Fruit fly (Drosophila melanogaster) whole organism, embryonic: ENCODE data around the gene CG15515.
A peak's percentile ranks its signal among the peaks of the same experiment; 100 is the strongest.

ENCODE experiments used
- ATbp ChIP-seq: fragments of 200-800 bp; sonication (Bioruptor generic); optimal IDR thresholded peaks from 2 replicates; lab custom pipeline; 2017; ENCODE audit warnings: missing biosample characterization, mild to moderate bottlenecking, missing genetic modification characterization, missing genetic modification reagents
- Antp ChIP-seq: fragments of 200-800 bp; sonication (Bioruptor generic); optimal IDR thresholded peaks from 3 replicates; lab custom pipeline; 2016; ENCODE audit warnings: missing biosample characterization, missing genetic modification characterization
- Asciz ChIP-seq: fragments of 200-800 bp; sonication (Bioruptor generic); optimal IDR thresholded peaks from 2 replicates; lab custom pipeline; 2017; ENCODE audit warnings: missing biosample characterization, mild to moderate bottlenecking, missing genetic modification characterization, missing genetic modification reagents
- BEAF-32 ChIP-seq: fragments of 200-800 bp; sonication (Bioruptor generic); optimal IDR thresholded peaks from 3 replicates; lab custom pipeline; 2017; ENCODE audit warnings: missing biosample characterization, missing genetic modification characterization, mild to moderate bottlenecking, moderate library complexity, missing genetic modification reagents
- CG10147 ChIP-seq: fragments of 200-800 bp; sonication (Bioruptor generic); optimal IDR thresholded peaks from 2 replicates; lab custom pipeline; 2019; ENCODE audit warnings: missing biosample characterization, mild to moderate bottlenecking, missing genetic modification characterization, moderate library complexity
- CG10979 ChIP-seq: fragments of 200-800 bp; sonication (Bioruptor generic); optimal IDR thresholded peaks from 2 replicates; lab custom pipeline; 2018; ENCODE audit warnings: missing biosample characterization, mild to moderate bottlenecking, missing genetic modification characterization, moderate library complexity
- CG11085 ChIP-seq: fragments of 200-800 bp; sonication (Bioruptor generic); IDR thresholded peaks from 2 replicates; pipeline ENCODE4 v1.3.6; 2022; ENCODE audit warnings: missing biosample characterization, missing genetic modification characterization
- CG12071 ChIP-seq: fragments of 200-800 bp; sonication (Bioruptor generic); optimal IDR thresholded peaks from 3 replicates; lab custom pipeline; 2018; ENCODE audit warnings: missing biosample characterization, mild to moderate bottlenecking, missing genetic modification characterization
- CG12659 ChIP-seq: fragments of 200-800 bp; sonication (Bioruptor generic); optimal IDR thresholded peaks from 3 replicates; lab custom pipeline; 2017; ENCODE audit warnings: mild to moderate bottlenecking, missing biosample characterization, missing genetic modification reagents, missing genetic modification characterization
- CG12942 ChIP-seq: fragments of 200-800 bp; sonication (Bioruptor generic); optimal IDR thresholded peaks from 3 replicates; lab custom pipeline; 2016; ENCODE audit warnings: missing biosample characterization, missing genetic modification characterization
- CG16815 ChIP-seq: fragments of 200-800 bp; sonication (Bioruptor generic); optimal IDR thresholded peaks from 3 replicates; lab custom pipeline; 2017; ENCODE audit warnings: missing biosample characterization, mild to moderate bottlenecking, missing genetic modification characterization
- CG17186 ChIP-seq: fragments of 200-800 bp; sonication (Bioruptor generic); optimal IDR thresholded peaks from 3 replicates; lab custom pipeline; 2017; ENCODE audit warnings: missing biosample characterization, missing genetic modification reagents, missing genetic modification characterization
- CG17829 ChIP-seq: fragments of 200-800 bp; optimal IDR thresholded peaks from 2 replicates; lab custom pipeline; 2019; ENCODE audit warnings: missing biosample characterization, mild to moderate bottlenecking, missing genetic modification characterization, moderate library complexity
- CG3163 ChIP-seq: fragments of 200-800 bp; sonication (Bioruptor generic); optimal IDR thresholded peaks from 3 replicates; lab custom pipeline; 2016; ENCODE audit warnings: missing biosample characterization, missing genetic modification characterization
- CG33557 ChIP-seq: fragments of 200-800 bp; sonication (Bioruptor generic); optimal IDR thresholded peaks from 2 replicates; lab custom pipeline; 2019; ENCODE audit warnings: missing biosample characterization, mild to moderate bottlenecking, missing genetic modification characterization, moderate library complexity
- CG34224 ChIP-seq: fragments of 200-800 bp; sonication (Bioruptor generic); IDR thresholded peaks from 3 replicates; pipeline ENCODE4 v1.3.6; 2022; ENCODE audit warnings: missing biosample characterization, missing genetic modification characterization; ENCODE audit not compliant: partially characterized antibody
- CG42726 ChIP-seq: fragments of 200-800 bp; sonication (Bioruptor generic); IDR thresholded peaks from 2 replicates; pipeline ENCODE4 v1.3.6; 2022; ENCODE audit warnings: missing biosample characterization, missing genetic modification characterization; ENCODE audit not compliant: partially characterized antibody
- CG4404 ChIP-seq: fragments of 200-800 bp; sonication (Bioruptor generic); IDR thresholded peaks from 2 replicates; pipeline ENCODE4 v1.3.6; 2022; ENCODE audit warnings: missing biosample characterization, missing genetic modification characterization
- CG6689 ChIP-seq: fragments of 200-800 bp; sonication (Bioruptor generic); IDR thresholded peaks from 2 replicates; pipeline ENCODE4 v1.3.6; 2022; ENCODE audit warnings: missing biosample characterization, missing genetic modification characterization
- CG7963 ChIP-seq: fragments of 200-800 bp; sonication (Bioruptor generic); IDR thresholded peaks from 3 replicates; pipeline ENCODE4 v1.3.6; 2022; ENCODE audit warnings: missing biosample characterization, missing genetic modification characterization; ENCODE audit not compliant: partially characterized antibody
- CG8089 ChIP-seq: fragments of 200-800 bp; sonication (Bioruptor generic); optimal IDR thresholded peaks from 3 replicates; lab custom pipeline; 2016; ENCODE audit warnings: missing biosample characterization, missing genetic modification characterization
- CTCF ChIP-seq: fragments of 200-800 bp; sonication (Bioruptor generic); optimal IDR thresholded peaks from 2 replicates; lab custom pipeline; 2017; ENCODE audit warnings: missing biosample characterization, mild to moderate bottlenecking, missing genetic modification characterization, moderate library complexity
- Dp ChIP-seq: fragments of 200-800 bp; sonication (Bioruptor generic); optimal IDR thresholded peaks from 2 replicates; lab custom pipeline; 2018; ENCODE audit warnings: missing biosample characterization, mild to moderate bottlenecking, missing genetic modification characterization, moderate library complexity
- E2f2 ChIP-seq: fragments of 200-800 bp; sonication (Bioruptor generic); IDR thresholded peaks from 2 replicates; pipeline ENCODE4 v1.3.6; 2022; ENCODE audit warnings: missing biosample characterization, missing genetic modification characterization
- Med ChIP-seq: fragments of 200-800 bp; sonication (Bioruptor generic); peaks from one replicate; lab custom pipeline; 2016; ENCODE audit warnings: missing biosample characterization, missing genetic modification characterization, mild to moderate bottlenecking, inconsistent platforms, moderate library complexity
- Myb ChIP-seq: fragments of 200-800 bp; sonication (Bioruptor generic); optimal IDR thresholded peaks from 2 replicates; lab custom pipeline; 2016; ENCODE audit warnings: missing biosample characterization, missing genetic modification characterization
- NC2α ChIP-seq: fragments of 200-800 bp; sonication (Bioruptor generic); optimal IDR thresholded peaks from 2 replicates; lab custom pipeline; 2016; ENCODE audit warnings: missing biosample characterization, missing genetic modification characterization
- Nf-YC ChIP-seq: fragments of 200-800 bp; optimal IDR thresholded peaks from 3 replicates; lab custom pipeline; 2019; ENCODE audit warnings: missing biosample characterization, mild to moderate bottlenecking, missing genetic modification characterization, moderate library complexity
- Rfx ChIP-seq: fragments of 200-800 bp; sonication (Bioruptor generic); IDR thresholded peaks from 2 replicates; pipeline ENCODE4 v1.3.6; 2022; ENCODE audit warnings: missing biosample characterization, missing genetic modification characterization
- Sin3A ChIP-seq: fragments of >200 bp; optimal IDR thresholded peaks from 2 replicates; lab custom pipeline; 2018
- Xrp1 ChIP-seq: fragments of 200-800 bp; sonication (Bioruptor generic); IDR thresholded peaks from 2 replicates; pipeline ENCODE4 v1.3.6; 2022; ENCODE audit warnings: missing biosample characterization, missing genetic modification characterization
- ab ChIP-seq: fragments of 200-800 bp; sonication (Bioruptor generic); optimal IDR thresholded peaks from 2 replicates; lab custom pipeline; 2016; ENCODE audit warnings: missing biosample characterization, missing genetic modification characterization
- bigmax ChIP-seq: fragments of 200-800 bp; sonication (Bioruptor generic); optimal IDR thresholded peaks from 2 replicates; lab custom pipeline; 2018; ENCODE audit warnings: missing biosample characterization, mild to moderate bottlenecking, missing genetic modification characterization
- chm ChIP-seq: fragments of 200-800 bp; sonication (Bioruptor generic); IDR thresholded peaks from 2 replicates; pipeline ENCODE4 v1.3.6; 2022; ENCODE audit warnings: missing biosample characterization, missing genetic modification characterization
- dysf ChIP-seq: fragments of 200-800 bp; sonication (Bioruptor generic); IDR thresholded peaks from 3 replicates; pipeline ENCODE4 v1.3.6; 2022; ENCODE audit warnings: missing biosample characterization, missing genetic modification characterization
- eve ChIP-seq, 2 experiments: fragments of >200 bp; optimal IDR thresholded peaks; 2 replicates each; lab custom pipeline; 2017; ENCODE audit warnings: missing biosample characterization in 2 of 2, missing genetic modification characterization in 2 of 2
- ewg ChIP-seq: fragments of 200-800 bp; sonication (Bioruptor generic); optimal IDR thresholded peaks from 3 replicates; lab custom pipeline; 2017; ENCODE audit warnings: mild to moderate bottlenecking, missing biosample characterization, missing genetic modification reagents, missing genetic modification characterization
- exex ChIP-seq: fragments of 200-800 bp; sonication (Bioruptor generic); optimal IDR thresholded peaks from 4 replicates; lab custom pipeline; 2018; ENCODE audit warnings: missing biosample characterization, mild to moderate bottlenecking, missing genetic modification characterization, moderate library complexity
- gfzf ChIP-seq: fragments of 200-800 bp; sonication (Bioruptor generic); optimal IDR thresholded peaks from 2 replicates; lab custom pipeline; 2016; ENCODE audit warnings: missing biosample characterization, mild to moderate bottlenecking, missing genetic modification characterization, moderate library complexity
- gsb-n ChIP-seq: fragments of 200-800 bp; sonication (Bioruptor generic); optimal IDR thresholded peaks from 3 replicates; lab custom pipeline; 2018; ENCODE audit warnings: missing biosample characterization, mild to moderate bottlenecking, missing genetic modification characterization
- h ChIP-seq: fragments of >200 bp; optimal IDR thresholded peaks from 2 replicates; lab custom pipeline; 2017
- hb ChIP-seq: fragments of 200-800 bp; sonication (Bioruptor generic); IDR thresholded peaks from 3 replicates; pipeline ENCODE4 v1.3.6; 2022; ENCODE audit warnings: missing biosample characterization, missing genetic modification characterization; ENCODE audit not compliant: partially characterized antibody
- hkb ChIP-seq, 2 experiments: fragments of 200-800 bp in 1 of 2; fragments of >200 bp in 1 of 2; sonication (Bioruptor generic) in 1 of 2; IDR thresholded peaks in 1 of 2; optimal IDR thresholded peaks in 1 of 2; 2 replicates each; pipeline versions ENCODE4 v1.3.6 to Lab custom; 2017 to 2022; ENCODE audit warnings: missing biosample characterization in 1 of 2, missing genetic modification characterization in 1 of 2
- lilli ChIP-seq: fragments of 200-800 bp; sonication (Bioruptor generic); optimal IDR thresholded peaks from 3 replicates; lab custom pipeline; 2016; ENCODE audit warnings: missing biosample characterization, missing genetic modification characterization
- nerfin-2 ChIP-seq: fragments of 200-800 bp; sonication (Bioruptor generic); IDR thresholded peaks from 2 replicates; pipeline ENCODE4 v1.3.6; 2022; ENCODE audit warnings: missing biosample characterization, missing genetic modification characterization; ENCODE audit not compliant: partially characterized antibody
- oc ChIP-seq: fragments of 200-800 bp; sonication (Bioruptor generic); optimal IDR thresholded peaks from 2 replicates; lab custom pipeline; 2018; ENCODE audit warnings: missing biosample characterization, mild to moderate bottlenecking, missing genetic modification characterization, moderate library complexity
- pita ChIP-seq: fragments of 200-800 bp; sonication (Bioruptor generic); optimal IDR thresholded peaks from 2 replicates; lab custom pipeline; 2017; ENCODE audit warnings: missing biosample characterization, mild to moderate bottlenecking, missing genetic modification characterization
- stwl ChIP-seq: fragments of 200-800 bp; sonication (Bioruptor generic); optimal IDR thresholded peaks from 3 replicates; lab custom pipeline; 2018; ENCODE audit warnings: missing biosample characterization, mild to moderate bottlenecking, missing genetic modification characterization, moderate library complexity
- tup ChIP-seq: fragments of 200-800 bp; sonication (Bioruptor generic); optimal IDR thresholded peaks from 2 replicates; lab custom pipeline; 2016; ENCODE audit warnings: missing biosample characterization, mild to moderate bottlenecking, missing genetic modification characterization, moderate library complexity
- unc-4 ChIP-seq: fragments of 200-800 bp; sonication (Bioruptor generic); IDR thresholded peaks from 2 replicates; pipeline ENCODE4 v1.3.6; 2022; ENCODE audit warnings: missing biosample characterization, missing genetic modification characterization; ENCODE audit not compliant: partially characterized antibody
- zen2 ChIP-seq: fragments of 200-800 bp; sonication (Bioruptor generic); IDR thresholded peaks from 3 replicates; pipeline ENCODE4 v1.3.6; 2022; ENCODE audit warnings: missing biosample characterization, missing genetic modification characterization; ENCODE audit not compliant: partially characterized antibody

CG15515 gene

DNA sequence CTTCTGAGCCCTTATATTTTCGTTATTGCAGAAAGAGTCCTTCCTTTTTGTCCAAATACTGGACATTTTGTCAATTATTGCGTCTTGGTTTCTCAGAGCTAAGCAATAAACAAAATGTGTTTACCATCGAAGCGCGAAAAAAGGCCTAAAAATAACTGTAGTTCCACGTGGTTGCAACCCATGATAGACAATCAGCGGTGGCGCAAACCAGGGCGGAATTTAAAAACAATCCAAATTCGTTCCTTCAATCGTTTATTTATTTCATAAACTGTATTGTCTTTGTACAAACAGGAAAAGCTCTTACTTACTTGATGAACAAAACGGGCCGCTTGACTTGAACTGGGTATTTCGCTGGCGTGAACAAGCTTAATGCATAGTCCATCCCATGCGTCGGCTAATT, 46.5 kb upstream of the CG15515 start, which contains the start of gene CG7824 (continued):
- TF ChIP-seq CG17186 (GFP tag; lab: Kevin White, UChicago): peak; percentile 21
- no peak for TF ChIP-seq CG12942
- TF ChIP-seq ewg: peak; percentile 34
- no peak for TF ChIP-seq Xrp1 (GFP tag; lab: Robert Waterston, UW)
- TF ChIP-seq unc-4 (GFP tag; lab: Robert Waterston, UW): no peak
- no peak for TF ChIP-seq CG4404
- no peak for TF ChIP-seq h (lab: Kevin White, UChicago)
- no peak for TF ChIP-seq oc
- peak; percentile 81 for TF ChIP-seq Dp (GFP tag; lab: Kevin White, UChicago)
- no peak for TF ChIP-seq tup
- peak; percentile 33 for TF ChIP-seq BEAF-32
- no peak for TF ChIP-seq CG6689 (GFP tag; lab: Robert Waterston, UW)
- no peak for TF ChIP-seq ab (GFP tag; lab: Kevin White, UChicago)
- TF ChIP-seq CG7963: no peak
- no peak for TF ChIP-seq gsb-n (tag; lab: Kevin White, UChicago)
- no peak for TF ChIP-seq lilli
- no peak for TF ChIP-seq CG11085
- no peak for TF ChIP-seq CG10147 (GFP tag; lab: Kevin White, UChicago)
- no peak for TF ChIP-seq nerfin-2 (GFP tag; lab: Robert Waterston, UW)
- 0 out of 2 replicates have a peak, but pooled peaks have one; percentile 8 for TF ChIP-seq Rfx (GFP tag; lab: Robert Waterston, UW)
- no peak for TF ChIP-seq CG10979
- peak; percentile 91 for TF ChIP-seq gfzf
- TF ChIP-seq stwl (tag; lab: Kevin White, UChicago): peak; percentile 22
- TF ChIP-seq hkb (optimal IDR thresholded peaks at IDR 0.05; lab: Kevin White, UChicago): no peak
- no peak for TF ChIP-seq hkb (GFP tag; IDR thresholded peaks at IDR 0.05; lab: Robert Waterston, UW)
- TF ChIP-seq hb (GFP tag; lab: Robert Waterston, UW): no peak
- peak; percentile 31 for TF ChIP-seq bigmax
- no peak for TF ChIP-seq CG34224 (GFP tag; lab: Robert Waterston, UW)
- TF ChIP-seq CTCF (GFP tag; lab: Kevin White, UChicago): peak; percentile 63
- TF ChIP-seq CG42726 (GFP tag; lab: Robert Waterston, UW): no peak
- TF ChIP-seq Antp (GFP tag; lab: Kevin White, UChicago): no peak
- peak; percentile 11 for TF ChIP-seq CG17829 (tag; lab: Kevin White, UChicago)
- TF ChIP-seq pita (GFP tag; lab: Kevin White, UChicago): peak; percentile 69
- peak; percentile 11 for TF ChIP-seq Med (GFP tag; lab: Kevin White, UChicago)
- TF ChIP-seq CG3163 (GFP tag; lab: Kevin White, UChicago): no peak
- TF ChIP-seq dysf (GFP tag; lab: Robert Waterston, UW): no peak
- TF ChIP-seq eve (GFP tag; optimal IDR thresholded peaks at IDR 0.05; lab: Kevin White, UChicago): no peak
- TF ChIP-seq Sin3A: peak; percentile 40
- peak; percentile 36 for TF ChIP-seq CG12659 (GFP tag; lab: Kevin White, UChicago)
- TF ChIP-seq E2f2 (GFP tag; lab: Robert Waterston, UW): peak; percentile 88
- TF ChIP-seq Myb (GFP tag; lab: Kevin White, UChicago): peak; percentile 75
- no peak for TF ChIP-seq ATbp
- no peak for TF ChIP-seq NC2α
- no peak for TF ChIP-seq zen2 (GFP tag; lab: Robert Waterston, UW)
- no peak for TF ChIP-seq CG33557 (GFP tag; lab: Kevin White, UChicago)
- TF ChIP-seq Asciz (GFP tag; lab: Kevin White, UChicago): no peak
- TF ChIP-seq CG12071 (GFP tag; lab: Kevin White, UChicago): no peak
- no peak for TF ChIP-seq CG16815 (GFP tag; lab: Kevin White, UChicago)
- TF ChIP-seq exex (tag; lab: Kevin White, UChicago): no peak
- TF ChIP-seq Nf-YC (tag; lab: Kevin White, UChicago): no peak
- no peak for TF ChIP-seq chm (GFP tag; lab: Robert Waterston, UW)
- no peak for TF ChIP-seq CG8089
